Worm (Caenorhabditis elegans) whole organism, L4 larva: ENCODE data around the gene rabr-2.

Experiments used
- F44E2.7 ChIP-seq: fragments of 200-800 bp; sonication (Bioruptor generic); IDR thresholded peaks from 2 replicates; pipeline ENCODE4 v2.1.2; 2022; ENCODE audit warnings: missing genetic modification characterization, missing compliant biosample characterization
- T20F7.1 ChIP-seq: fragments of 200-800 bp; sonication (Bioruptor generic); optimal IDR thresholded peaks from 2 replicates; lab custom pipeline; 2018; ENCODE audit warnings: mild to moderate bottlenecking, missing genetic modification characterization, missing compliant biosample characterization
- Y75B8A.6 ChIP-seq: fragments of 200-800 bp; sonication (Bioruptor generic); IDR thresholded peaks from 2 replicates; pipeline ENCODE4 v1.3.6; 2022; ENCODE audit warnings: missing genetic modification reagents, missing genetic modification characterization, missing compliant biosample characterization
- aha-1 ChIP-seq: fragments of 150-350 bp; peaks from one replicate; lab custom pipeline; 2014; ENCODE audit warnings: missing biosample characterization, missing genetic modification characterization
- ama-1 ChIP-seq: fragments of 150-350 bp; optimal IDR thresholded peaks from 2 replicates; lab custom pipeline; 2014; ENCODE audit warnings: inconsistent platforms, mixed read lengths
- arid-1 ChIP-seq: fragments of 200-800 bp; sonication (Bioruptor generic); conservative IDR thresholded peaks from 2 replicates; pipeline ENCODE4 v1.3.6; 2022; ENCODE audit warnings: missing genetic modification reagents, missing genetic modification characterization, missing compliant biosample characterization
- cey-2 ChIP-seq: sonication (generic microtip); optimal IDR thresholded peaks from 3 replicates; lab custom pipeline; 2017; ENCODE audit warnings: missing genetic modification characterization, mild to moderate bottlenecking, missing compliant biosample characterization, antibody characterized with exemption, borderline replicate concordance; ENCODE audit not compliant: insufficient read depth
- daf-16 ChIP-seq, 3 experiments: sonication (generic microtip); optimal IDR thresholded peaks; 2 replicates each; lab custom pipeline; 2016 to 2017; ENCODE audit warnings: missing genetic modification characterization in 3 of 3, missing genetic modification reagents in 3 of 3, mild to moderate bottlenecking in 2 of 3, missing compliant biosample characterization in 2 of 3, missing biosample characterization in 1 of 3, moderate library complexity in 1 of 3
- daf-8 ChIP-seq: fragments of 200-800 bp; sonication (Bioruptor generic); IDR thresholded peaks from 2 replicates; pipeline ENCODE4 v1.3.6; 2022; ENCODE audit warnings: missing genetic modification characterization, missing compliant biosample characterization
- dpl-1 ChIP-seq: fragments of 150-350 bp; optimal IDR thresholded peaks from 2 replicates; lab custom pipeline; 2014; ENCODE audit warnings: missing biosample characterization, missing genetic modification reagents, missing genetic modification characterization
- dve-1 ChIP-seq: sonication (generic microtip); optimal IDR thresholded peaks from 2 replicates; lab custom pipeline; 2017; ENCODE audit warnings: antibody characterized with exemption, mild to moderate bottlenecking, missing genetic modification characterization, missing compliant biosample characterization; ENCODE audit not compliant: insufficient read depth
- egl-27 ChIP-seq: sonication (generic microtip); optimal IDR thresholded peaks from 3 replicates; lab custom pipeline; 2017; ENCODE audit warnings: missing biosample characterization, missing genetic modification reagents, missing genetic modification characterization
- gei-8 ChIP-seq: fragments of 200-800 bp; sonication (Bioruptor generic); optimal IDR thresholded peaks from 2 replicates; lab custom pipeline; 2018; ENCODE audit warnings: mild to moderate bottlenecking, missing genetic modification characterization, missing compliant biosample characterization
- hif-1 ChIP-seq, 2 experiments: sonication (generic microtip); optimal IDR thresholded peaks; 2 replicates each; lab custom pipeline; 2016 to 2017; ENCODE audit warnings: missing compliant biosample characterization in 2 of 2, missing genetic modification characterization in 2 of 2, missing genetic modification reagents in 2 of 2, missing genotype in 2 of 2, mild to moderate bottlenecking in 1 of 2
- hlh-11 ChIP-seq: fragments of 200-800 bp; sonication (Bioruptor generic); optimal IDR thresholded peaks from 2 replicates; lab custom pipeline; 2018; ENCODE audit warnings: mild to moderate bottlenecking, missing genetic modification characterization, missing compliant biosample characterization
- hlh-30 ChIP-seq: sonication (generic microtip); optimal IDR thresholded peaks from 2 replicates; lab custom pipeline; 2017; ENCODE audit warnings: antibody characterized with exemption, mild to moderate bottlenecking, missing genetic modification characterization, missing compliant biosample characterization; ENCODE audit not compliant: insufficient read depth
- hmg-1.1 ChIP-seq: fragments of 200-800 bp; sonication (Bioruptor generic); IDR thresholded peaks from 2 replicates; pipeline ENCODE4 v1.3.6; 2022; ENCODE audit warnings: missing genetic modification reagents, missing genetic modification characterization, missing compliant biosample characterization
- lim-7 ChIP-seq: fragments of 200-800 bp; sonication (Bioruptor generic); IDR thresholded peaks from 2 replicates; pipeline ENCODE4 v1.3.6; 2022; ENCODE audit warnings: missing genetic modification characterization, missing compliant biosample characterization
- lin-13 ChIP-seq: fragments of 150-350 bp; optimal IDR thresholded peaks from 2 replicates; lab custom pipeline; 2014; ENCODE audit warnings: missing biosample characterization, missing genetic modification reagents, missing genetic modification characterization
- lin-29 ChIP-seq: fragments of 200-800 bp; sonication (Bioruptor generic); IDR thresholded peaks from 2 replicates; pipeline ENCODE4 v1.3.6; 2022; ENCODE audit warnings: missing genetic modification reagents, missing genetic modification characterization, missing compliant biosample characterization
- lir-3 ChIP-seq: sonication (generic microtip); optimal IDR thresholded peaks from 2 replicates; lab custom pipeline; 2016; ENCODE audit warnings: mild to moderate bottlenecking, missing genetic modification characterization, missing compliant biosample characterization
- lsy-2 ChIP-seq, 2 experiments: fragments of 150-350 bp in 1 of 2; sonication (generic microtip) in 1 of 2; optimal IDR thresholded peaks; 2 replicates each; lab custom pipeline; 2014 to 2017; ENCODE audit warnings: missing biosample characterization in 2 of 2, missing genetic modification characterization in 2 of 2
- mdl-1 ChIP-seq, 2 experiments: fragments of 150-350 bp in 1 of 2; sonication (generic microtip) in 1 of 2; optimal IDR thresholded peaks; 2 replicates each; lab custom pipeline; 2014 to 2017; ENCODE audit warnings: missing biosample characterization in 2 of 2, missing genetic modification characterization in 2 of 2
- mes-2 ChIP-seq: sonication (generic microtip); optimal IDR thresholded peaks from 2 replicates; lab custom pipeline; 2016; ENCODE audit warnings: missing genotype, mild to moderate bottlenecking, missing genetic modification characterization, missing compliant biosample characterization; ENCODE audit not compliant: poor library complexity, severe bottlenecking
- nhr-10 ChIP-seq: fragments of 150-350 bp; optimal IDR thresholded peaks from 2 replicates; lab custom pipeline; 2014; ENCODE audit warnings: missing biosample characterization, missing genetic modification characterization
- nhr-11 ChIP-seq: fragments of 150-350 bp; optimal IDR thresholded peaks from 2 replicates; lab custom pipeline; 2014; ENCODE audit warnings: missing biosample characterization, missing genetic modification characterization
- nhr-28 ChIP-seq: fragments of 150-350 bp; optimal IDR thresholded peaks from 2 replicates; lab custom pipeline; 2014; ENCODE audit warnings: missing biosample characterization, missing genetic modification characterization
- nhr-42 ChIP-seq: fragments of 200-800 bp; sonication (Bioruptor generic); IDR thresholded peaks from 2 replicates; pipeline ENCODE4 v1.3.6; 2022; ENCODE audit warnings: missing genetic modification characterization, missing compliant biosample characterization
- nhr-77 ChIP-seq: fragments of 150-350 bp; optimal IDR thresholded peaks from 2 replicates; lab custom pipeline; 2014; ENCODE audit warnings: missing biosample characterization, missing genetic modification characterization
- php-3 ChIP-seq: fragments of 200-800 bp; sonication (Bioruptor generic); IDR thresholded peaks from 2 replicates; pipeline ENCODE4 v1.3.6; 2022; ENCODE audit warnings: missing genetic modification reagents, missing genetic modification characterization, missing compliant biosample characterization
- pqm-1 ChIP-seq: sonication (generic microtip); optimal IDR thresholded peaks from 2 replicates; lab custom pipeline; 2017; ENCODE audit warnings: missing biosample characterization, missing genetic modification characterization
- sdz-12 ChIP-seq: fragments of 200-800 bp; sonication (Bioruptor generic); optimal IDR thresholded peaks from 2 replicates; lab custom pipeline; 2018; ENCODE audit warnings: mild to moderate bottlenecking, missing genetic modification characterization, missing compliant biosample characterization
- set-16 ChIP-seq: fragments of 200-800 bp; sonication (Bioruptor generic); IDR thresholded peaks from 2 replicates; pipeline ENCODE4 v1.3.6; 2022; ENCODE audit warnings: missing genetic modification reagents, missing genetic modification characterization, missing compliant biosample characterization
- skn-1 ChIP-seq: fragments of 150-350 bp; optimal IDR thresholded peaks from 2 replicates; lab custom pipeline; 2014; ENCODE audit warnings: missing biosample characterization, missing genetic modification characterization
- spr-1 ChIP-seq: sonication (generic microtip); optimal IDR thresholded peaks from 2 replicates; lab custom pipeline; 2016; ENCODE audit warnings: mild to moderate bottlenecking, missing genetic modification characterization, missing compliant biosample characterization
- unc-130 ChIP-seq: sonication (generic microtip); optimal IDR thresholded peaks from 2 replicates; lab custom pipeline; 2016; ENCODE audit warnings: missing genetic modification reagents, missing genetic modification characterization, missing compliant biosample characterization
- zip-11 ChIP-seq: fragments of 200-800 bp; sonication (Bioruptor generic); IDR thresholded peaks from 2 replicates; pipeline ENCODE4 v1.3.6; 2022; ENCODE audit warnings: missing genetic modification characterization, missing compliant biosample characterization
- ztf-7 ChIP-seq: fragments of 150-350 bp; optimal IDR thresholded peaks from 2 replicates; lab custom pipeline; 2014; ENCODE audit warnings: missing biosample characterization, missing genetic modification characterization

Gene rabr-2

DNA sequence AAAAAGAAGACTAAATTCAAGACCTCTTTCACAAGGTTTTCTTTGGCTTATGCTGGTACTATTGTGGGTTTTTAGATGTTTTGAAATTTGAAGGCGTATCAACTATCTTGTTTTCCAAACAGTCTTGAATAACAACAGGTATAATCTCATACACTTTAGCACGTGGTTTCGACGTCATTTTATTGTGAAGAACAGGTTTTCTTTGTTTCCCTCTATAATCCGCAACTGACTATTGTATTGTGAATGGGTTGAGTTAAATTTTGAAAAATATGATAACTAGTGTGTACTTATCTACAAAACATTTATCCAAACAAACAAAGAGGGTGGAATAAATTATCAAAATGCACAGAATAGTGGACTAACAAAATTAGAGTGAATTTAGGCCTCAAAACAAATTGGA, 41.9 kb downstream of the rabr-2 start:
- TF ChIP-seq hif-1 (tag; optimal IDR thresholded peaks at IDR 0.05; lab: Kevin White, UChicago) (no peak), lin-13 (no peak), mdl-1 (tag; optimal IDR thresholded peaks at IDR 0.05; lab: Kevin White, UChicago) (peak in 1 of 2 experiments; percentile 52), sdz-12 (no peak), dve-1 (tag; lab: Kevin White, UChicago) (peak; percentile 51), arid-1 (no peak), hlh-30 (tag; lab: Kevin White, UChicago) (peak; percentile 60), gei-8 (GFP tag; lab: Kevin White, UChicago) (no peak), F44E2.7 (GFP tag; lab: Robert Waterston, UW) (no peak), daf-16 (GFP tag; optimal IDR thresholded peaks at IDR 0.05; lab: Kevin White, UChicago) (no peak), daf-16 (tag; optimal IDR thresholded peaks at IDR 0.05; lab: Kevin White, UChicago) (peak; percentile 46), unc-130 (GFP tag; lab: Kevin White, UChicago) (no peak)

DNA sequence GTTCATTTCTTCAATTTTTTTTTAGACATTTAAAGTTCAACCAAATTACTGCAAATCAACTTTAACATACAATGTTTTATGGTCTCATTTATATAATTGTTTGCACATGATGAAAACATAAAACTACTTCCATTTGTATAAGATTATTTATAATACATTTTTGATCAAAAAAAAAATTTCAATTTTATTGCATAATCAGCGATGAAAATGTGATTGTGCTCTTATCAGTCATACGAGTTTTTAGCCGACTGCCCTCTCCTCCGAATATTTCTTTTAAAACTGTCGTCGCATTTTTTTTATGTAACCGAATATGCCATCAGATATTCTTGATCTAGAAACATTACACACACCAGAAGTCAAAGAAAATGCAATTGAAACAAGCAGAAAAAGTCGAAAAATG, 42.7 kb downstream of the rabr-2 start, which contains the start of gene F08A7.1:
Gene F08A7.1 (plus strand): TSS at position 191 of the 400 bp plus-strand sequence.
- no peak for TF ChIP-seq mes-2 (tag; lab: Kevin White, UChicago)
- peak; percentile 56 for TF ChIP-seq dve-1 (tag; lab: Kevin White, UChicago)
- TF ChIP-seq nhr-28 (tag; lab: Kevin White, UChicago), result peak; percentile 67
- no peak for TF ChIP-seq nhr-11 (tag; lab: Kevin White, UChicago)
- TF ChIP-seq lim-7 (GFP tag; lab: Robert Waterston, UW), result no peak
- no peak for TF ChIP-seq nhr-42
- peak; percentile 0 for TF ChIP-seq nhr-77
- peak; percentile 12 for TF ChIP-seq hlh-30 (tag; lab: Kevin White, UChicago)
- no peak for TF ChIP-seq daf-16 (GFP tag; optimal IDR thresholded peaks at IDR 0.05; lab: Kevin White, UChicago)
- TF ChIP-seq daf-16 (tag; optimal IDR thresholded peaks at IDR 0.05; lab: Kevin White, UChicago), result peak; percentile 48
- TF ChIP-seq egl-27 (tag; lab: Kevin White, UChicago), result no peak
- TF ChIP-seq hlh-11 (tag; lab: Kevin White, UChicago), result peak; percentile 24
- no peak for TF ChIP-seq unc-130 (GFP tag; lab: Kevin White, UChicago)
- peak; percentile 64 for TF ChIP-seq php-3 (GFP tag; lab: Robert Waterston, UW)
- TF ChIP-seq sdz-12, result no peak
- TF ChIP-seq hmg-1.1, result no peak
- peak; percentile 72 for TF ChIP-seq pqm-1 (tag; lab: Kevin White, UChicago)

DNA sequence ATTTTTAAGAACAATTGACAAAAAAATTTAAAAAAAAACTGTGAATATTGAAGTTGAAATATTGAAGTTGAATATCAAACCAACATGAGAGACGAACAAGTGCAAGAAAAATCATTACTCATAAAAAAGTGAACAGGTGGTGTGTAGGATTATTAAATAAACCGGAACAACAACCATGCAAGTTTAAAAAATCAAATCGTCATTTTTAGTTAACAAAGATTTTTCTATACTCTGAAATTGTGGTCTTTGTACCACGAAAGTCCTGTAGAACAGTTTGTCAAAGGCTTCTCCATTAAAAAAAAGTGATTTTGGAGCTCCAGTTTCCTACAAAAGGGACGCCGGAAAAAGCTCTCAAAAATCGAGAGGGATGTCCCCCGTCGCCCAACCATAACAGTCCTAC, 43.1 kb downstream of the rabr-2 start, which contains the start of gene C06A12.19:
Gene C06A12.19 (minus strand): TSS at position 101 of the 400 bp plus-strand sequence.
- TF ChIP-seq mes-2 (tag; lab: Kevin White, UChicago) (no peak), aha-1 (tag; lab: Kevin White, UChicago) (peak; percentile 57)

DNA sequence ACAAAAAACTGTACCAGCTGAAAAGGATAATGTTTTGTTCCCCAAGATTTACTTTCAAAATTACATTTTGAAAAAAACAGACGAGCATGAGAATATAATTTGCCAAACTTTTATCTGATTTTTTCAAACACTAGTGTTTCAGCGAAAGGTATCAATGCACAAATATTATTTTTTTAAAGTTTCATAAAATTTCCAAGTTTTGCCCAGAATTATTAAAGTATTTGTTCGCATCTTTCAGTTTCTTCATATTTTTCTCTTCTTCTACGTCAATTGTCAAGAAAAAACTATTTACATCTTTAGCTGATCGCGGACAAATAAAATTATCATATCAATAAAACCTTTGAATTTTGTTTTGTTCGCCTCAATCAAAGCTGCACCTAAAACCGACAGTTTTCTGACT, 46.1 kb downstream of the rabr-2 start, which contains the start of gene C06A12.8:
Gene C06A12.8 (plus strand): TSS at position 301 of the 400 bp plus-strand sequence.
- TF ChIP-seq set-16 (GFP tag; lab: Robert Waterston, UW) (no peak), zip-11 (no peak), ztf-7 (tag; lab: Kevin White, UChicago) (no peak), skn-1 (tag; lab: Kevin White, UChicago) (no peak), cey-2 (no peak), T20F7.1 (GFP tag; lab: Kevin White, UChicago) (no peak), daf-8 (GFP tag; lab: Robert Waterston, UW) (no peak), sdz-12 (no peak), dpl-1 (GFP tag; lab: Kevin White, UChicago) (no peak), lin-29 (GFP tag; lab: Robert Waterston, UW) (no peak), spr-1 (tag; lab: Kevin White, UChicago) (no peak), arid-1 (no peak), lsy-2 (tag; optimal IDR thresholded peaks at IDR 0.05; lab: Kevin White, UChicago) (no peak), Y75B8A.6 (GFP tag; lab: Robert Waterston, UW) (no peak), lin-13 (no peak), lir-3 (tag; lab: Kevin White, UChicago) (no peak), nhr-10 (tag; lab: Kevin White, UChicago) (no peak), aha-1 (tag; lab: Kevin White, UChicago) (no peak), ama-1 (lab: Kevin White, UChicago) (no peak)
